Worm (Caenorhabditis elegans) whole organism, mixed stage, embryonic: Measurements from ENCODE around the gene srw-138.

ENCODE experiments used
- M03D4.4 ChIP-seq: sonication (generic microtip); optimal IDR thresholded peaks from 2 replicates; lab custom pipeline; 2017; ENCODE audit warnings: mild to moderate bottlenecking, missing genetic modification characterization, missing compliant biosample characterization
- bed-3 ChIP-seq: fragments of 200-800 bp; sonication (Bioruptor generic); optimal IDR thresholded peaks from 3 replicates; lab custom pipeline; 2018; ENCODE audit warnings: mild to moderate bottlenecking, missing genetic modification characterization, moderate library complexity, missing compliant biosample characterization
- ham-2 ChIP-seq: fragments of 200-800 bp; sonication (Bioruptor generic); optimal IDR thresholded peaks from 2 replicates; lab custom pipeline; 2018; ENCODE audit warnings: mild to moderate bottlenecking, missing genetic modification characterization, missing compliant biosample characterization
- hlh-1 ChIP-seq: fragments of 150-350 bp; optimal IDR thresholded peaks from 2 replicates; lab custom pipeline; 2014; ENCODE audit warnings: missing biosample characterization, missing genetic modification reagents, missing genetic modification characterization
- lin-32 ChIP-seq: fragments of 200-800 bp; sonication (Bioruptor generic); optimal IDR thresholded peaks from 2 replicates; lab custom pipeline; 2018; ENCODE audit warnings: mild to moderate bottlenecking, missing genetic modification characterization, missing compliant biosample characterization
- lsy-2 ChIP-seq: fragments of 150-350 bp; optimal IDR thresholded peaks from 2 replicates; lab custom pipeline; 2014; ENCODE audit warnings: missing biosample characterization, missing genetic modification characterization
- mab-5 ChIP-seq: fragments of 150-350 bp; optimal IDR thresholded peaks from 2 replicates; lab custom pipeline; 2014; ENCODE audit warnings: missing biosample characterization, missing genetic modification characterization
- mls-2 ChIP-seq: sonication (generic microtip); optimal IDR thresholded peaks from 2 replicates; lab custom pipeline; 2016; ENCODE audit warnings: mild to moderate bottlenecking, missing genetic modification characterization, moderate library complexity, missing compliant biosample characterization
- nhr-237 ChIP-seq: fragments of 150-350 bp; optimal IDR thresholded peaks from 2 replicates; lab custom pipeline; 2014; ENCODE audit warnings: missing biosample characterization, missing genetic modification characterization
- nhr-28 ChIP-seq: fragments of 150-350 bp; optimal IDR thresholded peaks from 2 replicates; lab custom pipeline; 2014; ENCODE audit warnings: missing biosample characterization, missing genetic modification characterization
- pha-4 ChIP-seq: fragments of 150-350 bp; optimal IDR thresholded peaks from 2 replicates; lab custom pipeline; 2018; ENCODE audit warnings: missing biosample characterization, missing genetic modification reagents, missing genetic modification characterization
- snpc-4 ChIP-seq: fragments of 150-350 bp; optimal IDR thresholded peaks from 2 replicates; lab custom pipeline; 2014; ENCODE audit warnings: missing biosample characterization, missing genetic modification characterization
- sptf-1 ChIP-seq: sonication (generic microtip); optimal IDR thresholded peaks from 2 replicates; lab custom pipeline; 2017; ENCODE audit warnings: mild to moderate bottlenecking, missing genetic modification characterization, moderate library complexity, missing compliant biosample characterization
- ztf-11 ChIP-seq: fragments of 150-350 bp; optimal IDR thresholded peaks from 2 replicates; lab custom pipeline; 2014; ENCODE audit warnings: missing biosample characterization, missing genetic modification characterization

DNA sequence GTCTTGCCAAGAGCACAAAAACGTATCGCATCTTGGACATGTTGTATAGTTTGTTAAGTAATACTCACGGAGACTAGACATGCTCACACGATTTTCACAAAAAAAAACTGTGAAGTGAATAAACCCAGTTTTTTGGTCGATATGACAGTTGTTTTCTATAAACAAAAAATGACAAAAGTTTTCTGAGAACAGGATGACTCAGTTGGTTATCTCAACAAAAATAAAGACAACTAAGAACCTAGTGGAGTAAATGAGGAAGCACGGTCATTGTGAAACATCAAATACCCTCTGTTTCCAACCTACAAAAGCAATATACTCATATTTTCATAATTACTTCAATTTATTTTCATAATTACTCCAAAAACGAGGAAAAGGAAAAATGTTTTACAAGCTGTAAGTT, 17.3 kb downstream of the srw-138 start, which contains the start of gene srh-87:
- TF ChIP-seq mab-5 (tag; lab: Kevin White, UChicago) (no peak), pha-4 (tag; lab: Kevin White, UChicago) (no peak), sptf-1 (tag; lab: Kevin White, UChicago) (no peak), snpc-4 (tag; lab: Kevin White, UChicago) (no peak), nhr-28 (no peak), hlh-1 (tag; lab: Kevin White, UChicago) (no peak), ham-2 (GFP tag; lab: Kevin White, UChicago) (no peak), ztf-11 (no peak), nhr-237 (no peak), lin-32 (GFP tag; lab: Kevin White, UChicago) (no peak), bed-3 (no peak), lsy-2 (tag; lab: Kevin White, UChicago) (no peak), M03D4.4 (tag; lab: Kevin White, UChicago) (no peak), mls-2 (tag; lab: Kevin White, UChicago) (no peak)
